Fruit fly (Drosophila melanogaster) whole organism, embryonic: Measurements from ENCODE around the gene Cpr78Cb.

Experiments
- Aef1 ChIP-seq: fragments of 200-800 bp; sonication (Bioruptor generic); IDR thresholded peaks from 3 replicates; pipeline ENCODE4 v1.3.6; 2022; ENCODE audit warnings: missing biosample characterization, missing genetic modification characterization
- Atf3 ChIP-seq: fragments of 200-800 bp; sonication (Bioruptor generic); optimal IDR thresholded peaks from 3 replicates; lab custom pipeline; 2016; ENCODE audit warnings: missing biosample characterization, missing genetic modification characterization
- C15 ChIP-seq: fragments of 200-800 bp; sonication (Bioruptor generic); IDR thresholded peaks from 3 replicates; pipeline ENCODE4 v1.3.6; 2022; ENCODE audit warnings: missing biosample characterization, missing genetic modification characterization
- CG10366 ChIP-seq: fragments of 200-800 bp; sonication (Bioruptor generic); IDR thresholded peaks from 2 replicates; pipeline ENCODE4 v1.3.6; 2022; ENCODE audit warnings: missing biosample characterization, missing genetic modification characterization
- CG11696 ChIP-seq: fragments of 200-800 bp; sonication (Bioruptor generic); IDR thresholded peaks from 2 replicates; pipeline ENCODE4 v1.3.6; 2022; ENCODE audit warnings: missing biosample characterization, missing genetic modification characterization
- CG12236 ChIP-seq: fragments of 200-800 bp; sonication (Bioruptor generic); optimal IDR thresholded peaks from 2 replicates; lab custom pipeline; 2016; ENCODE audit warnings: missing biosample characterization, missing genetic modification characterization
- CG13894 ChIP-seq: fragments of 200-800 bp; sonication (Bioruptor generic); optimal IDR thresholded peaks from 3 replicates; lab custom pipeline; 2018; ENCODE audit warnings: missing biosample characterization, mild to moderate bottlenecking, missing genetic modification characterization, moderate library complexity
- CG14860 ChIP-seq: fragments of 200-800 bp; sonication (Bioruptor generic); IDR thresholded peaks from 3 replicates; pipeline ENCODE4 v1.3.6; 2022; ENCODE audit warnings: missing biosample characterization, missing genetic modification characterization; ENCODE audit not compliant: partially characterized antibody
- CG15601 ChIP-seq: fragments of 200-800 bp; sonication (Bioruptor generic); optimal IDR thresholded peaks from 3 replicates; lab custom pipeline; 2019; ENCODE audit warnings: missing biosample characterization, mild to moderate bottlenecking, missing genetic modification characterization, moderate library complexity
- CG1602 ChIP-seq: fragments of 200-800 bp; sonication (Bioruptor generic); optimal IDR thresholded peaks from 3 replicates; lab custom pipeline; 2016; ENCODE audit warnings: missing biosample characterization, missing genetic modification characterization
- CG16813 ChIP-seq: fragments of 200-800 bp; sonication (Bioruptor generic); IDR thresholded peaks from 3 replicates; pipeline ENCODE4 v1.3.6; 2022; ENCODE audit warnings: missing biosample characterization, missing genetic modification characterization; ENCODE audit not compliant: partially characterized antibody
- CG16815 ChIP-seq: fragments of 200-800 bp; sonication (Bioruptor generic); optimal IDR thresholded peaks from 3 replicates; lab custom pipeline; 2017; ENCODE audit warnings: missing biosample characterization, mild to moderate bottlenecking, missing genetic modification characterization
- CG17568 ChIP-seq: fragments of 200-800 bp; sonication (Bioruptor generic); optimal IDR thresholded peaks from 2 replicates; lab custom pipeline; 2018; ENCODE audit warnings: missing biosample characterization, mild to moderate bottlenecking, missing genetic modification characterization, moderate library complexity
- CG31441 ChIP-seq: fragments of 200-800 bp; sonication (Bioruptor generic); IDR thresholded peaks from 2 replicates; pipeline ENCODE4 v1.3.6; 2022; ENCODE audit warnings: missing biosample characterization, missing genetic modification characterization
- CG7271 ChIP-seq: fragments of 200-800 bp; sonication (Bioruptor generic); optimal IDR thresholded peaks from 2 replicates; lab custom pipeline; 2018; ENCODE audit warnings: missing biosample characterization, mild to moderate bottlenecking, missing genetic modification characterization, moderate library complexity
- CG7372 ChIP-seq: fragments of 200-800 bp; sonication (Bioruptor generic); IDR thresholded peaks from 2 replicates; pipeline ENCODE4 v1.3.6; 2022; ENCODE audit warnings: missing biosample characterization, missing genetic modification characterization
- CG8388 ChIP-seq: fragments of 200-800 bp; sonication (Bioruptor generic); optimal IDR thresholded peaks from 2 replicates; lab custom pipeline; 2019; ENCODE audit warnings: missing biosample characterization, mild to moderate bottlenecking, missing genetic modification characterization, moderate library complexity
- CG9609 ChIP-seq: fragments of 200-800 bp; sonication (Bioruptor generic); optimal IDR thresholded peaks from 3 replicates; lab custom pipeline; 2016; ENCODE audit warnings: missing biosample characterization, missing genetic modification characterization
- Chrac-16 ChIP-seq: fragments of 200-800 bp; sonication (Bioruptor generic); optimal IDR thresholded peaks from 3 replicates; lab custom pipeline; 2016; ENCODE audit warnings: missing biosample characterization, missing genetic modification characterization
- E2f2 ChIP-seq: fragments of 200-800 bp; sonication (Bioruptor generic); IDR thresholded peaks from 2 replicates; pipeline ENCODE4 v1.3.6; 2022; ENCODE audit warnings: missing biosample characterization, missing genetic modification characterization
- ERR ChIP-seq: fragments of 200-800 bp; sonication (Bioruptor generic); optimal IDR thresholded peaks from 2 replicates; lab custom pipeline; 2016; ENCODE audit warnings: missing biosample characterization, missing genetic modification characterization
- Fer3 ChIP-seq: fragments of 200-800 bp; sonication (Bioruptor generic); optimal IDR thresholded peaks from 2 replicates; lab custom pipeline; 2018; ENCODE audit warnings: missing biosample characterization, mild to moderate bottlenecking, missing genetic modification characterization, moderate library complexity
- HLH4C ChIP-seq: fragments of 200-800 bp; sonication (Bioruptor generic); IDR thresholded peaks from 3 replicates; pipeline ENCODE4 v1.3.6; 2022; ENCODE audit warnings: missing biosample characterization, missing genetic modification characterization; ENCODE audit not compliant: partially characterized antibody
- Hr39 ChIP-seq: fragments of >200 bp; optimal IDR thresholded peaks from 2 replicates; lab custom pipeline; 2017
- Lhr ChIP-seq: fragments of 200-800 bp; sonication (Bioruptor generic); optimal IDR thresholded peaks from 3 replicates; lab custom pipeline; 2017; ENCODE audit warnings: mild to moderate bottlenecking, missing biosample characterization, missing genetic modification reagents, missing genetic modification characterization
- Meics ChIP-seq: fragments of 200-800 bp; sonication (Bioruptor generic); optimal IDR thresholded peaks from 2 replicates; lab custom pipeline; 2017; ENCODE audit warnings: missing biosample characterization, mild to moderate bottlenecking, missing genetic modification characterization
- PHDP ChIP-seq: fragments of 200-800 bp; sonication (Bioruptor generic); optimal IDR thresholded peaks from 3 replicates; lab custom pipeline; 2018; ENCODE audit warnings: missing biosample characterization, mild to moderate bottlenecking, missing genetic modification characterization, moderate library complexity
- Sox102F ChIP-seq: fragments of 200-800 bp; sonication (Bioruptor generic); optimal IDR thresholded peaks from 2 replicates; lab custom pipeline; 2018; ENCODE audit warnings: missing biosample characterization, mild to moderate bottlenecking, missing genetic modification characterization, moderate library complexity
- Ssrp ChIP-seq: fragments of 200-800 bp; sonication (Bioruptor generic); optimal IDR thresholded peaks from 2 replicates; lab custom pipeline; 2018; ENCODE audit warnings: missing biosample characterization, mild to moderate bottlenecking, missing genetic modification characterization, moderate library complexity
- bbx ChIP-seq: fragments of 200-800 bp; sonication (Bioruptor generic); IDR thresholded peaks from 2 replicates; pipeline ENCODE4 v1.3.6; 2022; ENCODE audit warnings: missing biosample characterization, missing genetic modification characterization; ENCODE audit not compliant: partially characterized antibody
- br ChIP-seq: fragments of >200 bp; optimal IDR thresholded peaks from 2 replicates; lab custom pipeline; 2017
- bsh ChIP-seq, 2 experiments: fragments of 200-800 bp; sonication (Bioruptor generic); optimal IDR thresholded peaks; 2 replicates each; lab custom pipeline; 2017 to 2018; ENCODE audit warnings: mild to moderate bottlenecking in 2 of 2, missing biosample characterization in 2 of 2, missing genetic modification characterization in 2 of 2, moderate library complexity in 1 of 2
- btn ChIP-seq: fragments of 200-800 bp; sonication (Bioruptor generic); optimal IDR thresholded peaks from 2 replicates; lab custom pipeline; 2016; ENCODE audit warnings: missing biosample characterization, missing genetic modification characterization
- cas ChIP-seq: fragments of 200-800 bp; sonication (Bioruptor generic); IDR thresholded peaks from 2 replicates; pipeline ENCODE4 v1.3.6; 2022; ENCODE audit warnings: missing biosample characterization, missing genetic modification characterization
- dimm ChIP-seq: fragments of 200-800 bp; sonication (Bioruptor generic); IDR thresholded peaks from 2 replicates; pipeline ENCODE4 v1.3.6; 2022; ENCODE audit warnings: missing biosample characterization, missing genetic modification characterization
- dmrt11E ChIP-seq: fragments of 200-800 bp; sonication (Bioruptor generic); optimal IDR thresholded peaks from 3 replicates; lab custom pipeline; 2018; ENCODE audit warnings: missing biosample characterization, mild to moderate bottlenecking, missing genetic modification characterization, moderate library complexity
- emc ChIP-seq: fragments of 200-800 bp; sonication (Bioruptor generic); optimal IDR thresholded peaks from 2 replicates; lab custom pipeline; 2016; ENCODE audit warnings: missing biosample characterization, missing genetic modification characterization
- fd64A ChIP-seq: fragments of 200-800 bp; sonication (Bioruptor generic); optimal IDR thresholded peaks from 3 replicates; lab custom pipeline; 2018; ENCODE audit warnings: missing biosample characterization, mild to moderate bottlenecking, missing genetic modification characterization
- grn ChIP-seq: fragments of 200-800 bp; sonication (Bioruptor generic); optimal IDR thresholded peaks from 3 replicates; lab custom pipeline; 2017; ENCODE audit warnings: missing biosample characterization, missing genetic modification characterization
- luna ChIP-seq: fragments of 200-800 bp; sonication (Bioruptor generic); optimal IDR thresholded peaks from 2 replicates; lab custom pipeline; 2016; ENCODE audit warnings: missing biosample characterization, missing genetic modification characterization
- mld ChIP-seq: fragments of 200-800 bp; sonication (Bioruptor generic); IDR thresholded peaks from 3 replicates; pipeline ENCODE4 v1.3.6; 2022; ENCODE audit warnings: missing biosample characterization, missing genetic modification characterization; ENCODE audit not compliant: partially characterized antibody
- otp ChIP-seq: fragments of 200-800 bp; sonication (Bioruptor generic); IDR thresholded peaks from 3 replicates; pipeline ENCODE4, ENCODE4 v1.3.6; 2022; ENCODE audit warnings: missing biosample characterization, missing genetic modification characterization
- pita ChIP-seq: fragments of 200-800 bp; sonication (Bioruptor generic); optimal IDR thresholded peaks from 2 replicates; lab custom pipeline; 2017; ENCODE audit warnings: missing biosample characterization, mild to moderate bottlenecking, missing genetic modification characterization
- ro ChIP-seq: fragments of 200-800 bp; sonication (Bioruptor generic); IDR thresholded peaks from 2 replicates; pipeline ENCODE4 v1.3.6; 2022; ENCODE audit warnings: missing biosample characterization, missing genetic modification characterization
- sc ChIP-seq, 3 experiments: fragments of >200 bp in 2 of 3; fragments of 200-800 bp in 1 of 3; sonication (Bioruptor generic) in 1 of 3; optimal IDR thresholded peaks; 2 replicates in 2 of 3; 3 replicates in 1 of 3; lab custom pipeline; 2017; ENCODE audit warnings: mild to moderate bottlenecking in 1 of 3, missing biosample characterization in 1 of 3, missing genetic modification characterization in 1 of 3, missing genetic modification reagents in 1 of 3
- sd ChIP-seq: fragments of 200-800 bp; sonication (Bioruptor generic); optimal IDR thresholded peaks from 3 replicates; lab custom pipeline; 2018; ENCODE audit warnings: missing biosample characterization, mild to moderate bottlenecking, missing genetic modification characterization, moderate library complexity
- ttk ChIP-seq: fragments of 200-800 bp; sonication (Bioruptor generic); IDR thresholded peaks from 2 replicates; pipeline ENCODE4 v2.1.2; 2022; ENCODE audit warnings: missing biosample characterization, missing genetic modification characterization
- z ChIP-seq: fragments of 200-800 bp; sonication (Bioruptor generic); IDR thresholded peaks from 3 replicates; pipeline ENCODE4 v1.3.6; 2022; ENCODE audit warnings: missing biosample characterization, missing genetic modification characterization
- zfh2 ChIP-seq: fragments of 200-800 bp; sonication (Bioruptor generic); optimal IDR thresholded peaks from 2 replicates; lab custom pipeline; 2016; ENCODE audit warnings: missing biosample characterization, missing genetic modification characterization

Cpr78Cb gene

DNA sequence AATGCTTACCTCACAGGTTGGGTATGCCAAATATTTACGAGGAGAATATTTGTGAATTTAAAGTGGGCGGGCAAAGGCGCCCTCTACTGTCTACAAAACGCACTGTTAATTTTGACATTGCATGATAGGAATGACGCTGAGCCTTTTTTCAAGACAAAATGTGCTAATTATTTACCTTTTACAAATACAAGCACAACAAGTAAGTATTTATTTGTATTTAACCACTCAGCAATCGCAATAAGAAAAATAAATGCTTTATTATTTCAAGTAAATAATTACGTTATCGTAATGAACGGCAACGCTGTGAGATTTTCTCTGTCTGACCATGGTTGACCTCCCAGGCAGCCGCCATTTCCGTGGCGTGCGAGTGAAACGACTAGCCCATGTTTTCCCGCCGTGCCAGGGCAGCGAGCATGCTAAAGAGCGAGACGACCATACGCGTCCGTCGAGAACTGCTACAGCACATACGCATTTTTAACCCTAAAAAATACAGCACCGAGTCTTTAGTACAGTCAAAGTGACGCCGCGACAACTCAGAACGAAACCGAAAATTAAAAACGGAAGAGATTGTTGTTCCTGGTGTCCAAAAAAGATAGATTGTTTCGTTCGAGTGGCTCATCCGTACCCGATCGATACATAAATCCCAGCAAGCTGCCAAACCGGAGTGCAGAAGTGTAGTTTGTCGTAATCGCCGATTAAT, 8.5 kb upstream of the Cpr78Cb start, which contains the start of the genes CG12974 and pzg (continued):
- peak; percentile 95 for TF ChIP-seq dmrt11E (tag; lab: Kevin White, UChicago)
- TF ChIP-seq CG31441 (GFP tag; lab: Robert Waterston, UW), result peak; percentile 71; the same call in 1 of the 2 replicates
- peak; percentile 64 for TF ChIP-seq CG7271 (tag; lab: Kevin White, UChicago)
- TF ChIP-seq Aef1 (GFP tag; lab: Robert Waterston, UW), result peak; percentile 86
- TF ChIP-seq br, result no peak
- TF ChIP-seq CG15601 (tag; lab: Kevin White, UChicago), result peak; percentile 87
- TF ChIP-seq emc (GFP tag; lab: Kevin White, UChicago), result peak; percentile 47
- TF ChIP-seq zfh2 (GFP tag; lab: Kevin White, UChicago), result peak; percentile 81
- peak; percentile 83 for TF ChIP-seq HLH4C (GFP tag; lab: Robert Waterston, UW)
- peak; percentile 22 for TF ChIP-seq fd64A (GFP tag; lab: Kevin White, UChicago)
- TF ChIP-seq CG8388 (GFP tag; lab: Kevin White, UChicago), result peak; percentile 3
- peak; percentile 90 for TF ChIP-seq Ssrp (tag; lab: Kevin White, UChicago)
- TF ChIP-seq PHDP (tag; lab: Kevin White, UChicago), result peak; percentile 88
- TF ChIP-seq otp (GFP tag; lab: Robert Waterston, UW), result peak; percentile 62; the same call in 1 of the 3 replicates
- TF ChIP-seq bbx (GFP tag; lab: Robert Waterston, UW), result peak; percentile 60; the same call in 1 of the 2 replicates
- TF ChIP-seq sc (optimal IDR thresholded peaks at IDR 0.05; lab: Kevin White, UChicago), result no peak
- peak; percentile 18 for TF ChIP-seq sc (GFP tag; optimal IDR thresholded peaks at IDR 0.05; lab: Kevin White, UChicago)
- peak; percentile 19 for TF ChIP-seq luna (GFP tag; lab: Kevin White, UChicago)
- TF ChIP-seq ttk (GFP tag; lab: Robert Waterston, UW), result peak; percentile 79
- peak; percentile 85 for TF ChIP-seq CG16815 (GFP tag; lab: Kevin White, UChicago)
- TF ChIP-seq sd (tag; lab: Kevin White, UChicago), result peak; percentile 98
- TF ChIP-seq CG10366 (GFP tag; lab: Robert Waterston, UW), result peak; percentile 84
- TF ChIP-seq C15 (GFP tag; lab: Robert Waterston, UW), result no peak
- TF ChIP-seq cas, result peak; percentile 36; the same call in 1 of the 2 replicates
- TF ChIP-seq CG13894 (tag; lab: Kevin White, UChicago), result peak; percentile 60
- peak; percentile 55 for TF ChIP-seq Atf3 (GFP tag; lab: Kevin White, UChicago)
- TF ChIP-seq grn (GFP tag; lab: Kevin White, UChicago), result no peak
- peak; percentile 64; the same call in 1 of the 2 replicates for TF ChIP-seq ro (GFP tag; lab: Robert Waterston, UW)
- TF ChIP-seq Fer3 (tag; lab: Kevin White, UChicago), result peak; percentile 68
- TF ChIP-seq Lhr (GFP tag; lab: Kevin White, UChicago), result peak; percentile 85
- TF ChIP-seq z (GFP tag; lab: Robert Waterston, UW), result no peak
- TF ChIP-seq pita, result no peak
- peak; percentile 73 for TF ChIP-seq CG14860 (GFP tag; lab: Robert Waterston, UW)
- peak; percentile 44; the same call in 1 of the 2 replicates for TF ChIP-seq dimm (GFP tag; lab: Robert Waterston, UW)
- peak; percentile 62; the same call in 1 of the 3 replicates for TF ChIP-seq mld (GFP tag; lab: Robert Waterston, UW)
- TF ChIP-seq Chrac-16 (GFP tag; lab: Kevin White, UChicago), result peak; percentile 73
- TF ChIP-seq Sox102F (GFP tag; lab: Kevin White, UChicago), result peak; percentile 90
- TF ChIP-seq bsh (GFP tag; optimal IDR thresholded peaks at IDR 0.05; lab: Kevin White, UChicago), result peak in 1 of 2 experiments; percentile 69
- peak; percentile 84 for TF ChIP-seq Meics (GFP tag; lab: Kevin White, UChicago)
- TF ChIP-seq Hr39 (lab: Kevin White, UChicago), result no peak
- TF ChIP-seq CG17568, result no peak
- TF ChIP-seq ERR (GFP tag; lab: Kevin White, UChicago), result peak; percentile 79
- peak; percentile 80 for TF ChIP-seq CG7372 (GFP tag; lab: Robert Waterston, UW)
- peak; percentile 48 for TF ChIP-seq CG12236 (GFP tag; lab: Kevin White, UChicago)
- peak; percentile 94 for TF ChIP-seq E2f2
- TF ChIP-seq CG11696 (GFP tag; lab: Robert Waterston, UW), result no peak
- peak; percentile 81 for TF ChIP-seq CG9609 (GFP tag; lab: Kevin White, UChicago)
- TF ChIP-seq btn (GFP tag; lab: Kevin White, UChicago), result no peak
- TF ChIP-seq CG16813 (GFP tag; lab: Robert Waterston, UW), result peak; percentile 77
- peak; percentile 83 for TF ChIP-seq CG1602 (GFP tag; lab: Kevin White, UChicago)
